Fruit fly (Drosophila melanogaster): ENCODE results near the gene CG10748.

The CG10748 gene

dm6 chr3L:12954547-12954946 is 17.6 kb downstream of the CG10748 start, which contains the start of gene CG10752:
TSS of gene CG10752 (minus strand) at chr3L:12954647.
- no peak for TF ChIP-seq CG15710 (tag; optimal IDR thresholded peaks at IDR 0.05)
- TF ChIP-seq D1 (tag; optimal IDR thresholded peaks at IDR 0.05) = no peak
- no peak for TF ChIP-seq CG34367 (tag; optimal IDR thresholded peaks at IDR 0.05)
- no peak for TF ChIP-seq rn (GFP tag; IDR thresholded peaks at IDR 0.05)
- TF ChIP-seq Snoo (tag; optimal IDR thresholded peaks at IDR 0.05) = no peak
- no peak for TF ChIP-seq Pif1B (GFP tag; optimal IDR thresholded peaks at IDR 0.05)
- no peak for TF ChIP-seq fd96Ca (GFP tag; IDR thresholded peaks at IDR 0.05)
- TF ChIP-seq CG8301 (tag; optimal IDR thresholded peaks at IDR 0.05) = no peak
- no peak for TF ChIP-seq Pif1A (GFP tag; optimal IDR thresholded peaks at IDR 0.05)
- no peak for TF ChIP-seq CG17806 (tag; optimal IDR thresholded peaks at IDR 0.05)
- no peak for TF ChIP-seq CG14655 (GFP tag; optimal IDR thresholded peaks at IDR 0.05)
- no peak for TF ChIP-seq CG9948 (tag; optimal IDR thresholded peaks at IDR 0.05)
- TF ChIP-seq CG13204 (GFP tag; optimal IDR thresholded peaks at IDR 0.05) = no peak
- no peak for TF ChIP-seq CG4496 (GFP tag; IDR thresholded peaks at IDR 0.05)
- TF ChIP-seq CG32121 (GFP tag; IDR thresholded peaks at IDR 0.05) = no peak

- no peak for TF ChIP-seq CG34367 (tag; optimal IDR thresholded peaks at IDR 0.05)
- no peak for TF ChIP-seq CG9948 (tag; optimal IDR thresholded peaks at IDR 0.05)
- TF ChIP-seq D1 (tag; optimal IDR thresholded peaks at IDR 0.05) = no peak
- no peak for TF ChIP-seq Snoo (tag; optimal IDR thresholded peaks at IDR 0.05)
- no peak for TF ChIP-seq CG4496 (GFP tag; IDR thresholded peaks at IDR 0.05)
- no peak for TF ChIP-seq gl (tag; optimal IDR thresholded peaks at IDR 0.05)
- no peak for TF ChIP-seq CG8301 (tag; optimal IDR thresholded peaks at IDR 0.05)
- no peak for TF ChIP-seq EcR (GFP tag; optimal IDR thresholded peaks at IDR 0.05)
- no peak for TF ChIP-seq CG10348 (GFP tag; IDR thresholded peaks at IDR 0.05)
- no peak for TF ChIP-seq Ets98B (GFP tag; IDR thresholded peaks at IDR 0.05)
- TF ChIP-seq CG12605 (GFP tag; IDR thresholded peaks at IDR 0.05) = no peak
- no peak for TF ChIP-seq CG15710 (tag; optimal IDR thresholded peaks at IDR 0.05)
- TF ChIP-seq Pif1A (GFP tag; optimal IDR thresholded peaks at IDR 0.05) = no peak
These were observed 22.8 kb downstream of the CG10748 start for dm6 chr3L:12949386-12949785.

Measured in whole organism, pupa.